Fruit fly (Drosophila melanogaster) whole organism, embryonic: ENCODE measurements around the gene SpdS.
A peak's percentile ranks its signal among the peaks of the same experiment; 100 is the strongest.

Experiments used
- Atf6 ChIP-seq: fragments of 200-800 bp; sonication (Bioruptor generic); IDR thresholded peaks from 2 replicates; pipeline ENCODE4 v1.3.6; 2022; ENCODE audit warnings: missing biosample characterization, missing genetic modification characterization
- CG11456 ChIP-seq: fragments of 200-800 bp; sonication (Bioruptor generic); IDR thresholded peaks from 3 replicates; pipeline ENCODE4 v1.3.6; 2022; ENCODE audit warnings: missing biosample characterization, missing genetic modification characterization
- CG12299 ChIP-seq: fragments of 200-800 bp; sonication (Bioruptor generic); optimal IDR thresholded peaks from 2 replicates; lab custom pipeline; 2018; ENCODE audit warnings: missing biosample characterization, mild to moderate bottlenecking, missing genetic modification characterization
- CG12769 ChIP-seq: fragments of 200-800 bp; sonication (Bioruptor generic); optimal IDR thresholded peaks from 2 replicates; lab custom pipeline; 2019; ENCODE audit warnings: missing biosample characterization, mild to moderate bottlenecking, missing genetic modification characterization, moderate library complexity
- CG13424 ChIP-seq: fragments of 200-800 bp; sonication (Bioruptor generic); optimal IDR thresholded peaks from 2 replicates; lab custom pipeline; 2019; ENCODE audit warnings: missing biosample characterization, mild to moderate bottlenecking, missing genetic modification characterization, moderate library complexity
- CG15011 ChIP-seq: fragments of 200-800 bp; sonication (Bioruptor generic); optimal IDR thresholded peaks from 3 replicates; lab custom pipeline; 2018; ENCODE audit warnings: missing biosample characterization, mild to moderate bottlenecking, missing genetic modification characterization
- CG16813 ChIP-seq: fragments of 200-800 bp; sonication (Bioruptor generic); IDR thresholded peaks from 3 replicates; pipeline ENCODE4 v1.3.6; 2022; ENCODE audit warnings: missing biosample characterization, missing genetic modification characterization; ENCODE audit not compliant: partially characterized antibody
- CG18599 ChIP-seq: fragments of 200-800 bp; sonication (Bioruptor generic); optimal IDR thresholded peaks from 3 replicates; lab custom pipeline; 2017; ENCODE audit warnings: missing biosample characterization, missing genetic modification characterization, mild to moderate bottlenecking, moderate library complexity, missing genetic modification reagents
- CG2199 ChIP-seq: fragments of 200-800 bp; sonication (Bioruptor generic); IDR thresholded peaks from 3 replicates; pipeline ENCODE4 v1.3.6; 2022; ENCODE audit warnings: missing biosample characterization, missing genetic modification characterization
- CG2202 ChIP-seq: fragments of 200-800 bp; sonication (Bioruptor generic); optimal IDR thresholded peaks from 2 replicates; lab custom pipeline; 2018; ENCODE audit warnings: missing biosample characterization, mild to moderate bottlenecking, missing genetic modification characterization
- CG34376 ChIP-seq: fragments of 200-800 bp; sonication (Bioruptor generic); optimal IDR thresholded peaks from 2 replicates; lab custom pipeline; 2018; ENCODE audit warnings: missing biosample characterization, mild to moderate bottlenecking, missing genetic modification characterization
- CG34422 ChIP-seq: fragments of 200-800 bp; sonication (Bioruptor generic); IDR thresholded peaks from 3 replicates; pipeline ENCODE4 v1.3.6; 2022; ENCODE audit warnings: missing biosample characterization, missing genetic modification characterization
- CG4404 ChIP-seq: fragments of 200-800 bp; sonication (Bioruptor generic); IDR thresholded peaks from 2 replicates; pipeline ENCODE4 v1.3.6; 2022; ENCODE audit warnings: missing biosample characterization, missing genetic modification characterization
- CG4730 ChIP-seq: fragments of 200-800 bp; sonication (Bioruptor generic); IDR thresholded peaks from 2 replicates; pipeline ENCODE4 v1.3.6; 2022; ENCODE audit warnings: missing biosample characterization, missing genetic modification characterization
- CG6765 ChIP-seq: fragments of 200-800 bp; sonication (Bioruptor generic); optimal IDR thresholded peaks from 3 replicates; lab custom pipeline; 2017; ENCODE audit warnings: missing biosample characterization, mild to moderate bottlenecking, missing genetic modification characterization
- CG8089 ChIP-seq: fragments of 200-800 bp; sonication (Bioruptor generic); optimal IDR thresholded peaks from 3 replicates; lab custom pipeline; 2016; ENCODE audit warnings: missing biosample characterization, missing genetic modification characterization
- CG9727 ChIP-seq: fragments of 200-800 bp; sonication (Bioruptor generic); optimal IDR thresholded peaks from 3 replicates; lab custom pipeline; 2017; ENCODE audit warnings: missing biosample characterization, mild to moderate bottlenecking, missing genetic modification characterization
- Dip2 ChIP-seq: fragments of 200-800 bp; sonication (Bioruptor generic); IDR thresholded peaks from 2 replicates; pipeline ENCODE4 v1.3.6; 2022; ENCODE audit warnings: missing biosample characterization, missing genetic modification characterization
- Dll ChIP-seq: fragments of 200-800 bp; sonication (Bioruptor generic); IDR thresholded peaks from 4 replicates; pipeline ENCODE4 v1.3.6; 2022; ENCODE audit warnings: missing biosample characterization, missing genetic modification characterization; ENCODE audit not compliant: partially characterized antibody
- HLH4C ChIP-seq: fragments of 200-800 bp; sonication (Bioruptor generic); IDR thresholded peaks from 3 replicates; pipeline ENCODE4 v1.3.6; 2022; ENCODE audit warnings: missing biosample characterization, missing genetic modification characterization; ENCODE audit not compliant: partially characterized antibody
- Max ChIP-seq: fragments of 200-800 bp; sonication (Bioruptor generic); optimal IDR thresholded peaks from 2 replicates; lab custom pipeline; 2016; ENCODE audit warnings: missing biosample characterization, mild to moderate bottlenecking, missing genetic modification characterization
- Nf-YB ChIP-seq: fragments of 200-800 bp; sonication (Bioruptor generic); optimal IDR thresholded peaks from 3 replicates; lab custom pipeline; 2019; ENCODE audit warnings: missing biosample characterization, mild to moderate bottlenecking, missing genetic modification characterization, moderate library complexity
- Pdp1 ChIP-seq, 2 experiments: fragments of 200-800 bp; sonication (Bioruptor generic); optimal IDR thresholded peaks; 3 replicates each; lab custom pipeline; 2016; ENCODE audit warnings: missing biosample characterization in 2 of 2, missing genetic modification characterization in 2 of 2, mild to moderate bottlenecking in 1 of 2, moderate library complexity in 1 of 2
- Taf1 ChIP-seq: fragments of 200-800 bp; sonication (Bioruptor generic); IDR thresholded peaks from 2 replicates; pipeline ENCODE4 v1.3.6; 2022; ENCODE audit warnings: missing biosample characterization, missing genetic modification characterization
- Xbp1 ChIP-seq: fragments of 200-800 bp; sonication (Bioruptor generic); optimal IDR thresholded peaks from 3 replicates; lab custom pipeline; 2016; ENCODE audit warnings: missing biosample characterization, mild to moderate bottlenecking, missing genetic modification characterization
- abd-A ChIP-seq: fragments of 200-800 bp; sonication (Bioruptor generic); optimal IDR thresholded peaks from 3 replicates; lab custom pipeline; 2019; ENCODE audit warnings: missing biosample characterization, mild to moderate bottlenecking, missing genetic modification characterization, moderate library complexity
- ap ChIP-seq: fragments of 200-800 bp; sonication (Bioruptor generic); IDR thresholded peaks from 2 replicates; pipeline ENCODE4 v1.3.6; 2022; ENCODE audit warnings: missing biosample characterization, missing genetic modification characterization
- ara ChIP-seq: fragments of 200-800 bp; sonication (Bioruptor generic); IDR thresholded peaks from 2 replicates; pipeline ENCODE4 v1.3.6; 2022; ENCODE audit warnings: missing biosample characterization, missing genetic modification characterization
- cg ChIP-seq: fragments of 200-800 bp; sonication (Bioruptor generic); optimal IDR thresholded peaks from 3 replicates; lab custom pipeline; 2019; ENCODE audit warnings: missing biosample characterization, mild to moderate bottlenecking, missing genetic modification characterization, moderate library complexity
- corto ChIP-seq: fragments of 200-800 bp; sonication (Bioruptor generic); optimal IDR thresholded peaks from 2 replicates; lab custom pipeline; 2016; ENCODE audit warnings: missing biosample characterization, mild to moderate bottlenecking, missing genetic modification characterization, moderate library complexity
- crp ChIP-seq, 2 experiments: fragments of 200-800 bp; sonication (Bioruptor generic); optimal IDR thresholded peaks; 2 replicates in 1 of 2; 3 replicates in 1 of 2; lab custom pipeline; 2017; ENCODE audit warnings: missing biosample characterization in 2 of 2, missing genetic modification characterization in 2 of 2, mild to moderate bottlenecking in 1 of 2, moderate library complexity in 1 of 2
- dpn ChIP-seq, 2 experiments: fragments of 200-800 bp; sonication (Bioruptor generic); optimal IDR thresholded peaks; 3 replicates each; lab custom pipeline; 2016; ENCODE audit warnings: missing biosample characterization in 2 of 2, missing genetic modification characterization in 2 of 2
- dysf ChIP-seq: fragments of 200-800 bp; sonication (Bioruptor generic); IDR thresholded peaks from 3 replicates; pipeline ENCODE4 v1.3.6; 2022; ENCODE audit warnings: missing biosample characterization, missing genetic modification characterization
- fu2 ChIP-seq: fragments of 200-800 bp; sonication (Bioruptor generic); optimal IDR thresholded peaks from 2 replicates; lab custom pipeline; 2016; ENCODE audit warnings: missing biosample characterization, missing genetic modification characterization
- jing ChIP-seq: fragments of 200-800 bp; sonication (Bioruptor generic); optimal IDR thresholded peaks from 2 replicates; lab custom pipeline; 2018; ENCODE audit warnings: missing biosample characterization, mild to moderate bottlenecking, missing genetic modification characterization
- maf-S ChIP-seq: fragments of 200-800 bp; sonication (Bioruptor generic); optimal IDR thresholded peaks from 2 replicates; lab custom pipeline; 2016; ENCODE audit warnings: missing biosample characterization, missing genetic modification characterization
- schlank ChIP-seq: fragments of 200-800 bp; sonication (Bioruptor generic); optimal IDR thresholded peaks from 2 replicates; lab custom pipeline; 2018; ENCODE audit warnings: missing biosample characterization, mild to moderate bottlenecking, missing genetic modification characterization
- slbo ChIP-seq: fragments of 200-800 bp; sonication (Bioruptor generic); IDR thresholded peaks from 2 replicates; pipeline ENCODE4 v1.3.6; 2022; ENCODE audit warnings: missing biosample characterization, missing genetic modification characterization
- stc ChIP-seq: fragments of 200-800 bp; sonication (Bioruptor generic); IDR thresholded peaks from 2 replicates; pipeline ENCODE4 v1.3.6; 2022; ENCODE audit warnings: missing biosample characterization, missing genetic modification characterization
- tap ChIP-seq: fragments of 200-800 bp; optimal IDR thresholded peaks from 3 replicates; lab custom pipeline; 2019; ENCODE audit warnings: missing biosample characterization, mild to moderate bottlenecking, missing genetic modification characterization, moderate library complexity
- zen2 ChIP-seq: fragments of 200-800 bp; sonication (Bioruptor generic); IDR thresholded peaks from 3 replicates; pipeline ENCODE4 v1.3.6; 2022; ENCODE audit warnings: missing biosample characterization, missing genetic modification characterization; ENCODE audit not compliant: partially characterized antibody

Gene SpdS

DNA sequence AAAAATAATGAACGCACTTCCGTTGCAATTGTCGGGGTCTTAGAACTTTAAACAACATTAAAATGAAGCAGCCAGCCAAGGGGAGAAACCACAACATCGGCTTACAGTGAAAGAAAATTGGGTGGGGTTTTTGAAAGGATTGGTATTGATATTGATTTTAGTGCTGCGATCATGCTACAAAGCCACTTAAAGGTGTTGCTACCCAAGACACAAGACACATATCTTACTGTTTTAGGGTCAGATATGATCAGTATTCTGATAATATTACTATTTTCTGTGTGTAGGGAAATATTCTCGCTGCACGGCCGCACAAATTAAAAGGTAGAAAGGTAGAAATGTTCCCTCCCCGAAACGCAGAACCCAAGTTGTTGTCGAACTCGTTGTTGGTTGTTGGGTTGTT is 26.4 kb upstream of the SpdS start (continued):
- TF ChIP-seq stc (GFP tag; lab: Robert Waterston, UW) = no peak
- TF ChIP-seq CG34376 (GFP tag; lab: Kevin White, UChicago) = no peak
- TF ChIP-seq CG6765 (GFP tag; lab: Kevin White, UChicago) = no peak
- TF ChIP-seq zen2 (GFP tag; lab: Robert Waterston, UW) = no peak
- no peak for TF ChIP-seq schlank (tag; lab: Kevin White, UChicago)
- peak; percentile 26 for TF ChIP-seq CG2202 (tag; lab: Kevin White, UChicago)
- TF ChIP-seq jing (GFP tag; lab: Kevin White, UChicago) = no peak
- TF ChIP-seq fu2 = no peak
- TF ChIP-seq Pdp1 (GFP tag; optimal IDR thresholded peaks at IDR 0.05; lab: Kevin White, UChicago) = peak; percentile 24 to 48
- TF ChIP-seq slbo (GFP tag; lab: Robert Waterston, UW) = 0 out of 2 replicates have a peak, but pooled peaks have one; percentile 3
- no peak for TF ChIP-seq Taf1 (GFP tag; lab: Robert Waterston, UW)
- TF ChIP-seq CG15011 (GFP tag; lab: Kevin White, UChicago) = no peak
- peak; percentile 11 to 29 for TF ChIP-seq dpn (GFP tag; optimal IDR thresholded peaks at IDR 0.05; lab: Kevin White, UChicago)
- TF ChIP-seq CG12299 (tag; lab: Kevin White, UChicago) = no peak
- no peak for TF ChIP-seq Nf-YB (GFP tag; lab: Kevin White, UChicago)
- no peak for TF ChIP-seq CG11456 (GFP tag; lab: Robert Waterston, UW)
- TF ChIP-seq CG2199 = peak; percentile 71; the same call in 2 of the 3 replicates
- TF ChIP-seq maf-S (GFP tag; lab: Kevin White, UChicago) = no peak
- no peak for TF ChIP-seq ap (GFP tag; lab: Robert Waterston, UW)
- no peak for TF ChIP-seq CG18599
- no peak for TF ChIP-seq CG34422 (GFP tag; lab: Robert Waterston, UW)
- no peak for TF ChIP-seq cg (GFP tag; lab: Kevin White, UChicago)
- no peak for TF ChIP-seq Dip2 (GFP tag; lab: Robert Waterston, UW)
- peak; percentile 14 for TF ChIP-seq CG8089 (GFP tag; lab: Kevin White, UChicago)
- peak; percentile 35; the same call in 1 of the 2 replicates for TF ChIP-seq CG4404 (GFP tag; lab: Robert Waterston, UW)
- TF ChIP-seq CG16813 (GFP tag; lab: Robert Waterston, UW) = no peak
- peak; percentile 73 for TF ChIP-seq ara (GFP tag; lab: Robert Waterston, UW)
- TF ChIP-seq crp (GFP tag; optimal IDR thresholded peaks at IDR 0.05; lab: Kevin White, UChicago) = no peak
- no peak for TF ChIP-seq Max
- TF ChIP-seq tap (tag; lab: Kevin White, UChicago) = no peak
- TF ChIP-seq HLH4C (GFP tag; lab: Robert Waterston, UW) = no peak
- TF ChIP-seq Atf6 = no peak
- TF ChIP-seq CG9727 (GFP tag; lab: Kevin White, UChicago) = peak; percentile 74
- no peak for TF ChIP-seq abd-A (tag; lab: Kevin White, UChicago)
- TF ChIP-seq dysf (GFP tag; lab: Robert Waterston, UW) = no peak
- TF ChIP-seq Dll (GFP tag; lab: Robert Waterston, UW) = no peak
- peak; percentile 8 for TF ChIP-seq CG13424 (tag; lab: Kevin White, UChicago)
- no peak for TF ChIP-seq corto (GFP tag; lab: Kevin White, UChicago)
- TF ChIP-seq Xbp1 (GFP tag; lab: Kevin White, UChicago) = peak; percentile 9
- TF ChIP-seq CG12769 (tag; lab: Kevin White, UChicago) = no peak
- no peak for TF ChIP-seq CG4730
